Worm (Caenorhabditis elegans): ENCODE measurements around the gene str-135.

DNA sequence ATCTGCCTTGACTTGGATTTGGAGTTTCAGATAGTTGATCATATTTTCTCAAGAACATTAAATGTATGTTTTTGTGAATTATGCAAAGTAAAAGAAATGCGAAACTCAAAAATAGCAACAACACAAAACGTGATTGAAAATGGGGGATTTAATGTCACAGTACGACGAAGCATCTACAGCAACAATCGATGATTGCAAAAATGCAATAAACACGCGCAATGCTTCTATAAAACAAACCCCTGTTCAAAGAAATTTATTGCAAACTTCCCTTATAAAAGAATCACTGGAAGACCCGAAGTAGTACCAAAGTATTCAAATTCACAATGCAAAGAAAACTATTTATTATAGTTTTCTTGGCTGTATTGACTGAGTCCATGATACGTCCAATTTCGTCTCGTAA lies 37.5 kb upstream of the str-135 start, which contains the start of gene clec-219:
- no peak for TF ChIP-seq fos-1 (tag; optimal IDR thresholded peaks at IDR 0.05)
- TF ChIP-seq ztf-11 (tag; optimal IDR thresholded peaks at IDR 0.05): no peak
- no peak for TF ChIP-seq lin-1 (GFP tag; IDR thresholded peaks at IDR 0.05)
- TF ChIP-seq nhr-237 (tag; optimal IDR thresholded peaks at IDR 0.05): no peak
- TF ChIP-seq nhr-28 (tag; optimal IDR thresholded peaks at IDR 0.05): no peak
- TF ChIP-seq lin-13 (GFP tag; optimal IDR thresholded peaks at IDR 0.05): no peak
- no peak for TF ChIP-seq F44E2.7 (GFP tag; IDR thresholded peaks at IDR 0.05)
- no peak for TF ChIP-seq nhr-77 (tag; optimal IDR thresholded peaks at IDR 0.05)
- no peak for TF ChIP-seq fkh-10 (GFP tag; optimal IDR thresholded peaks at IDR 0.05)

Data from whole organism, L4 larva.